Worm (Caenorhabditis elegans): ENCODE data around the gene cnp-2.

ce11 chrII:12715757-12716350 lies 44.7 kb upstream of the cnp-2 start:
- TF ChIP-seq ama-1 (optimal IDR thresholded peaks at IDR 0.05) (no peak), egl-27 (tag; optimal IDR thresholded peaks at IDR 0.05) (no peak)

Measured in whole organism, L2 larva.